Fruit fly (Drosophila melanogaster) whole organism, embryonic: ENCODE results near the gene CG9471.

Experiments used
- Asciz ChIP-seq: fragments of 200-800 bp; sonication (Bioruptor generic); optimal IDR thresholded peaks from 2 replicates; lab custom pipeline; 2017; ENCODE audit warnings: missing biosample characterization, mild to moderate bottlenecking, missing genetic modification characterization, missing genetic modification reagents
- BtbVII ChIP-seq: fragments of 200-800 bp; sonication (Bioruptor generic); optimal IDR thresholded peaks from 3 replicates; lab custom pipeline; 2017; ENCODE audit warnings: missing biosample characterization, mild to moderate bottlenecking, missing genetic modification characterization
- CG10147 ChIP-seq: fragments of 200-800 bp; sonication (Bioruptor generic); optimal IDR thresholded peaks from 2 replicates; lab custom pipeline; 2019; ENCODE audit warnings: missing biosample characterization, mild to moderate bottlenecking, missing genetic modification characterization, moderate library complexity
- CG10431 ChIP-seq: fragments of 200-800 bp; sonication (Bioruptor generic); optimal IDR thresholded peaks from 3 replicates; lab custom pipeline; 2018; ENCODE audit warnings: missing biosample characterization, mild to moderate bottlenecking, missing genetic modification characterization
- CG10565 ChIP-seq: fragments of 200-800 bp; sonication (Bioruptor generic); optimal IDR thresholded peaks from 3 replicates; lab custom pipeline; 2016; ENCODE audit warnings: missing biosample characterization, mild to moderate bottlenecking, missing genetic modification characterization
- CG11085 ChIP-seq: fragments of 200-800 bp; sonication (Bioruptor generic); IDR thresholded peaks from 2 replicates; pipeline ENCODE4 v1.3.6; 2022; ENCODE audit warnings: missing biosample characterization, missing genetic modification characterization
- CG11398 ChIP-seq: fragments of 200-800 bp; sonication (Bioruptor generic); optimal IDR thresholded peaks from 2 replicates; lab custom pipeline; 2016; ENCODE audit warnings: missing biosample characterization, missing genetic modification characterization
- CG12155 ChIP-seq: fragments of 200-800 bp; sonication (Bioruptor generic); optimal IDR thresholded peaks from 3 replicates; lab custom pipeline; 2016; ENCODE audit warnings: missing biosample characterization, missing genetic modification characterization
- CG13775 ChIP-seq: fragments of 200-800 bp; sonication (Bioruptor generic); optimal IDR thresholded peaks from 3 replicates; lab custom pipeline; 2017; ENCODE audit warnings: missing biosample characterization, mild to moderate bottlenecking, missing genetic modification characterization
- CG14710 ChIP-seq: fragments of 200-800 bp; sonication (Bioruptor generic); optimal IDR thresholded peaks from 3 replicates; lab custom pipeline; 2019; ENCODE audit warnings: missing biosample characterization, mild to moderate bottlenecking, missing genetic modification characterization, moderate library complexity
- CG1603 ChIP-seq: fragments of 200-800 bp; sonication (Bioruptor generic); optimal IDR thresholded peaks from 2 replicates; lab custom pipeline; 2019; ENCODE audit warnings: missing biosample characterization, mild to moderate bottlenecking, missing genetic modification characterization, moderate library complexity
- CG1647 ChIP-seq: fragments of 200-800 bp; sonication (Bioruptor generic); optimal IDR thresholded peaks from 3 replicates; lab custom pipeline; 2016; ENCODE audit warnings: missing biosample characterization, missing genetic modification characterization
- CG16815 ChIP-seq: fragments of 200-800 bp; sonication (Bioruptor generic); optimal IDR thresholded peaks from 3 replicates; lab custom pipeline; 2017; ENCODE audit warnings: missing biosample characterization, mild to moderate bottlenecking, missing genetic modification characterization
- CG18764 ChIP-seq: fragments of 200-800 bp; sonication (Bioruptor generic); optimal IDR thresholded peaks from 3 replicates; lab custom pipeline; 2016; ENCODE audit warnings: missing biosample characterization, missing genetic modification characterization
- CG2120 ChIP-seq: fragments of 200-800 bp; sonication (Bioruptor generic); optimal IDR thresholded peaks from 3 replicates; lab custom pipeline; 2016; ENCODE audit warnings: missing biosample characterization, missing genetic modification characterization
- CG2129 ChIP-seq: fragments of 200-800 bp; sonication (Bioruptor generic); IDR thresholded peaks from 2 replicates; pipeline ENCODE4 v1.3.6; 2022; ENCODE audit warnings: missing biosample characterization, missing genetic modification characterization; ENCODE audit not compliant: partially characterized antibody
- CG30020 ChIP-seq: fragments of 200-800 bp; optimal IDR thresholded peaks from 2 replicates; lab custom pipeline; 2019; ENCODE audit warnings: missing biosample characterization, mild to moderate bottlenecking, missing genetic modification characterization, moderate library complexity
- CG32767 ChIP-seq: fragments of 200-800 bp; sonication (Bioruptor generic); IDR thresholded peaks from 2 replicates; pipeline ENCODE4 v1.3.6; 2022; ENCODE audit warnings: missing biosample characterization, missing genetic modification characterization
- CG3281 ChIP-seq: fragments of 200-800 bp; sonication (Bioruptor generic); optimal IDR thresholded peaks from 3 replicates; lab custom pipeline; 2017; ENCODE audit warnings: missing biosample characterization, mild to moderate bottlenecking, missing genetic modification characterization
- CG33213 ChIP-seq: fragments of 200-800 bp; sonication (Bioruptor generic); optimal IDR thresholded peaks from 3 replicates; lab custom pipeline; 2016; ENCODE audit warnings: missing biosample characterization, missing genetic modification characterization
- CG3838 ChIP-seq: fragments of 200-800 bp; sonication (Bioruptor generic); optimal IDR thresholded peaks from 3 replicates; lab custom pipeline; 2016; ENCODE audit warnings: missing biosample characterization, missing genetic modification characterization
- CG8765 ChIP-seq: fragments of 200-800 bp; sonication (Bioruptor generic); IDR thresholded peaks from 2 replicates; pipeline ENCODE4 v1.3.6; 2022; ENCODE audit warnings: missing biosample characterization, missing genetic modification characterization
- CoRest ChIP-seq: fragments of 200-800 bp; sonication (Bioruptor generic); optimal IDR thresholded peaks from 3 replicates; lab custom pipeline; 2018; ENCODE audit warnings: missing biosample characterization, mild to moderate bottlenecking, missing genetic modification characterization, moderate library complexity
- Doc3 ChIP-seq: fragments of 200-800 bp; sonication (Bioruptor generic); IDR thresholded peaks from 3 replicates; pipeline ENCODE4 v1.3.6; 2022; ENCODE audit warnings: missing biosample characterization, missing genetic modification characterization; ENCODE audit not compliant: partially characterized antibody
- E2f2 ChIP-seq: fragments of 200-800 bp; sonication (Bioruptor generic); IDR thresholded peaks from 2 replicates; pipeline ENCODE4 v1.3.6; 2022; ENCODE audit warnings: missing biosample characterization, missing genetic modification characterization
- Elba2 ChIP-seq: fragments of 200-800 bp; sonication (Bioruptor generic); optimal IDR thresholded peaks from 3 replicates; lab custom pipeline; 2016; ENCODE audit warnings: missing biosample characterization, missing genetic modification characterization
- HLH3B ChIP-seq: fragments of 200-800 bp; sonication (Bioruptor generic); IDR thresholded peaks from 2 replicates; pipeline ENCODE4 v1.3.6; 2022; ENCODE audit warnings: missing biosample characterization, missing genetic modification characterization
- MBD-R2 ChIP-seq: fragments of 200-800 bp; sonication (Bioruptor generic); IDR thresholded peaks from 2 replicates; pipeline ENCODE4 v1.3.6; 2022; ENCODE audit warnings: missing biosample characterization, missing genetic modification characterization
- Mes4 ChIP-seq: fragments of 200-800 bp; sonication (Bioruptor generic); optimal IDR thresholded peaks from 2 replicates; lab custom pipeline; 2016; ENCODE audit warnings: missing biosample characterization, missing genetic modification characterization
- Mrtf ChIP-seq: fragments of 200-800 bp; sonication (Bioruptor generic); IDR thresholded peaks from 3 replicates; pipeline ENCODE4 v1.3.6; 2022; ENCODE audit warnings: missing biosample characterization, missing genetic modification characterization
- Poxn ChIP-seq: fragments of 200-800 bp; sonication (Bioruptor generic); IDR thresholded peaks from 2 replicates; pipeline ENCODE4 v1.3.6; 2022; ENCODE audit warnings: missing biosample characterization, missing genetic modification characterization
- Sry-δ ChIP-seq: fragments of 200-800 bp; sonication (Bioruptor generic); optimal IDR thresholded peaks from 2 replicates; lab custom pipeline; 2016; ENCODE audit warnings: missing biosample characterization, missing genetic modification characterization
- bbx ChIP-seq: fragments of 200-800 bp; sonication (Bioruptor generic); IDR thresholded peaks from 2 replicates; pipeline ENCODE4 v1.3.6; 2022; ENCODE audit warnings: missing biosample characterization, missing genetic modification characterization; ENCODE audit not compliant: partially characterized antibody
- bowl ChIP-seq: fragments of 200-800 bp; sonication (Bioruptor generic); IDR thresholded peaks from 2 replicates; pipeline ENCODE4 v1.3.6; 2022; ENCODE audit warnings: missing biosample characterization, missing genetic modification characterization
- cad ChIP-seq: fragments of >200 bp; optimal IDR thresholded peaks from 2 replicates; lab custom pipeline; 2017; ENCODE audit warnings: missing biosample characterization, missing genetic modification characterization
- corto ChIP-seq: fragments of 200-800 bp; sonication (Bioruptor generic); optimal IDR thresholded peaks from 2 replicates; lab custom pipeline; 2016; ENCODE audit warnings: missing biosample characterization, mild to moderate bottlenecking, missing genetic modification characterization, moderate library complexity
- crol ChIP-seq: fragments of 200-800 bp; sonication (Bioruptor generic); IDR thresholded peaks from 2 replicates; pipeline ENCODE4 v1.3.6; 2022; ENCODE audit warnings: missing biosample characterization, missing genetic modification characterization
- dati ChIP-seq: fragments of 200-800 bp; sonication (Bioruptor generic); IDR thresholded peaks from 2 replicates; pipeline ENCODE4 v1.3.6; 2022; ENCODE audit warnings: missing biosample characterization, missing genetic modification characterization
- fu2 ChIP-seq: fragments of 200-800 bp; sonication (Bioruptor generic); optimal IDR thresholded peaks from 2 replicates; lab custom pipeline; 2016; ENCODE audit warnings: missing biosample characterization, missing genetic modification characterization
- grau ChIP-seq: fragments of 200-800 bp; optimal IDR thresholded peaks from 3 replicates; lab custom pipeline; 2019; ENCODE audit warnings: missing biosample characterization, mild to moderate bottlenecking, missing genetic modification characterization, moderate library complexity
- odd ChIP-seq: fragments of 200-800 bp; sonication (Bioruptor generic); optimal IDR thresholded peaks from 2 replicates; lab custom pipeline; 2017; ENCODE audit warnings: missing biosample characterization, mild to moderate bottlenecking, missing genetic modification characterization
- scrt ChIP-seq: fragments of 200-800 bp; sonication (Bioruptor generic); optimal IDR thresholded peaks from 2 replicates; lab custom pipeline; 2018; ENCODE audit warnings: missing biosample characterization, mild to moderate bottlenecking, missing genetic modification characterization, moderate library complexity
- sens ChIP-seq: fragments of 200-800 bp; sonication (Bioruptor generic); peaks from one replicate; lab custom pipeline; 2016; ENCODE audit warnings: missing biosample characterization, missing genetic modification characterization
- shn ChIP-seq: fragments of 200-800 bp; sonication (Bioruptor generic); optimal IDR thresholded peaks from 3 replicates; lab custom pipeline; 2016; ENCODE audit warnings: missing biosample characterization, missing genetic modification characterization
- sna ChIP-seq: fragments of 200-800 bp; sonication (Bioruptor generic); IDR thresholded peaks from 2 replicates; pipeline ENCODE4 v1.3.6; 2022; ENCODE audit warnings: missing biosample characterization, missing genetic modification characterization; ENCODE audit not compliant: partially characterized antibody
- ssp ChIP-seq: fragments of 200-800 bp; sonication (Bioruptor generic); IDR thresholded peaks from 2 replicates; pipeline ENCODE4 v1.3.6; 2022; ENCODE audit warnings: missing biosample characterization, missing genetic modification characterization
- stc ChIP-seq: fragments of 200-800 bp; sonication (Bioruptor generic); IDR thresholded peaks from 2 replicates; pipeline ENCODE4 v1.3.6; 2022; ENCODE audit warnings: missing biosample characterization, missing genetic modification characterization
- tll ChIP-seq, 2 experiments: fragments of 200-800 bp in 1 of 2; fragments of >200 bp in 1 of 2; sonication (Bioruptor generic) in 1 of 2; optimal IDR thresholded peaks; 2 replicates each; lab custom pipeline; 2017 to 2019; ENCODE audit warnings: missing biosample characterization in 2 of 2, missing genetic modification characterization in 2 of 2, mild to moderate bottlenecking in 1 of 2, moderate library complexity in 1 of 2
- tna ChIP-seq: fragments of 200-800 bp; sonication (Bioruptor generic); IDR thresholded peaks from 2 replicates; pipeline ENCODE4 v1.3.6; 2022; ENCODE audit warnings: missing biosample characterization, missing genetic modification characterization; ENCODE audit not compliant: partially characterized antibody
- toy ChIP-seq: fragments of 200-800 bp; sonication (Bioruptor generic); IDR thresholded peaks from 2 replicates; pipeline ENCODE4 v1.3.6; 2022; ENCODE audit warnings: missing biosample characterization, missing genetic modification characterization
- zen ChIP-seq: fragments of 200-800 bp; sonication (Bioruptor generic); optimal IDR thresholded peaks from 3 replicates; lab custom pipeline; 2018; ENCODE audit warnings: missing biosample characterization, mild to moderate bottlenecking, missing genetic modification characterization, moderate library complexity

Gene CG9471

dm6 chr3R:9777941-9778360 is 6.6 kb upstream of the CG9471 start, which contains the start of gene RpS29 (continued):
- TF ChIP-seq tna (GFP tag; lab: Robert Waterston, UW) (peak; percentile 86), scrt (GFP tag; lab: Kevin White, UChicago) (peak; percentile 73), CG2129 (GFP tag; lab: Robert Waterston, UW) (peak; percentile 84), Mrtf (peak; percentile 71), tll (GFP tag; optimal IDR thresholded peaks at IDR 0.05; lab: Kevin White, UChicago) (no peak), bbx (GFP tag; lab: Robert Waterston, UW) (peak; percentile 95), corto (GFP tag; lab: Kevin White, UChicago) (no peak), stc (GFP tag; lab: Robert Waterston, UW) (peak; percentile 71), sna (GFP tag; lab: Robert Waterston, UW) (peak; percentile 90), CG14710 (tag; lab: Kevin White, UChicago) (peak; percentile 87), CG12155 (GFP tag; lab: Kevin White, UChicago) (peak; percentile 97), grau (tag; lab: Kevin White, UChicago) (peak; percentile 76), ssp (peak; percentile 49), CG1647 (GFP tag; lab: Kevin White, UChicago) (peak; percentile 84), crol (GFP tag; lab: Robert Waterston, UW) (no peak), CG2120 (GFP tag; lab: Kevin White, UChicago) (peak; percentile 90), shn (GFP tag; lab: Kevin White, UChicago) (peak; percentile 88), CG11085 (peak; percentile 79), MBD-R2 (GFP tag; lab: Robert Waterston, UW) (peak; percentile 78), bowl (GFP tag; lab: Robert Waterston, UW) (no peak; the same call in 1 of the 2 replicates), dati (GFP tag; lab: Robert Waterston, UW) (no peak), CG33213 (GFP tag; lab: Kevin White, UChicago) (peak; percentile 94), sens (peak; percentile 95), HLH3B (GFP tag; lab: Robert Waterston, UW) (peak; percentile 73), CG10147 (GFP tag; lab: Kevin White, UChicago) (peak; percentile 58), Poxn (peak; percentile 60; the same call in 1 of the 2 replicates), zen (peak; percentile 39), odd (GFP tag; lab: Kevin White, UChicago) (peak; percentile 72), CG16815 (GFP tag; lab: Kevin White, UChicago) (peak; percentile 2), CG1603 (tag; lab: Kevin White, UChicago) (peak; percentile 97), CG30020 (tag; lab: Kevin White, UChicago) (peak; percentile 44), fu2 (peak; percentile 84), CG18764 (GFP tag; lab: Kevin White, UChicago) (peak; percentile 76), CG3838 (GFP tag; lab: Kevin White, UChicago) (no peak), CG32767 (GFP tag; lab: Robert Waterston, UW) (peak; percentile 57; the same call in 1 of the 2 replicates), Sry-δ (GFP tag; lab: Kevin White, UChicago) (peak; percentile 100), Elba2 (GFP tag; lab: Kevin White, UChicago) (no peak), CG10431 (peak; percentile 70), Asciz (peak; percentile 71), CoRest (tag; lab: Kevin White, UChicago) (peak; percentile 63), toy (peak; percentile 51; the same call in 1 of the 2 replicates), CG3281 (GFP tag; lab: Kevin White, UChicago) (peak; percentile 85), CG11398 (GFP tag; lab: Kevin White, UChicago) (peak; percentile 65), Mes4 (GFP tag; lab: Kevin White, UChicago) (peak; percentile 84), CG8765 (GFP tag; lab: Robert Waterston, UW) (no peak), CG10565 (no peak), E2f2 (GFP tag; lab: Robert Waterston, UW) (peak; percentile 100), cad (GFP tag; lab: Kevin White, UChicago) (no peak), CG13775 (GFP tag; lab: Kevin White, UChicago) (peak; percentile 77), Doc3 (GFP tag; lab: Robert Waterston, UW) (peak; percentile 85), BtbVII (peak; percentile 78)
